Worm (Caenorhabditis elegans) whole organism, young adult: ENCODE measurements around the gene F48D6.4.

Experiments
- die-1 ChIP-seq: sonication (generic microtip); optimal IDR thresholded peaks from 2 replicates; lab custom pipeline; 2016; ENCODE audit warnings: missing genotype, mild to moderate bottlenecking, missing genetic modification characterization, missing compliant biosample characterization
- him-1 ChIP-seq: sonication (generic microtip); optimal IDR thresholded peaks from 2 replicates; lab custom pipeline; 2016; ENCODE audit warnings: missing genotype, missing genetic modification reagents, missing genetic modification characterization, missing compliant biosample characterization

- TF ChIP-seq him-1 (tag; lab: Kevin White, UChicago) (no peak), die-1 (no peak)
These were observed 30.1 kb downstream of the F48D6.4 start, which contains the start of the genes F20B6.10 and hpk-1 for ce11 chrX:4216894-4217293.
